Worm (Caenorhabditis elegans): ENCODE data around the gene paqr-1.
"Not testable (repeated sequence)": the region's sequence is repeated elsewhere in the genome, so short reads cannot be mapped to it uniquely, and the experiment has no call there.

Gene paqr-1

ce11 chrIV:6595912-6596311, 40.7 kb upstream of the paqr-1 start, which contains the start of gene F38A5.22:
Gene F38A5.22, minus strand, starts transcription at chrIV:6595940.
- TF ChIP-seq ztf-11 (tag; optimal IDR thresholded peaks at IDR 0.05) (no peak), sem-4 (tag; optimal IDR thresholded peaks at IDR 0.05) (no peak), elt-1 (tag; optimal IDR thresholded peaks at IDR 0.05) (no peak), nhr-6 (tag; optimal IDR thresholded peaks at IDR 0.05) (no peak), nhr-25 (tag; optimal IDR thresholded peaks at IDR 0.05) (no peak), blmp-1 (tag; optimal IDR thresholded peaks at IDR 0.05; ENCODE audit: insufficient read depth) (no peak), nhr-77 (tag; optimal IDR thresholded peaks at IDR 0.05) (no peak), lsy-2 (tag; optimal IDR thresholded peaks at IDR 0.05) (no peak), unc-39 (tag; optimal IDR thresholded peaks at IDR 0.05) (no peak), ZK546.5 (tag; optimal IDR thresholded peaks at IDR 0.05) (no peak), ceh-82 (tag; optimal IDR thresholded peaks at IDR 0.05) (no peak), ceh-16 (tag; optimal IDR thresholded peaks at IDR 0.05) (no peak), sma-3 (GFP tag; optimal IDR thresholded peaks at IDR 0.05) (no peak), nhr-10 (tag; optimal IDR thresholded peaks at IDR 0.05) (no peak)

DNA sequence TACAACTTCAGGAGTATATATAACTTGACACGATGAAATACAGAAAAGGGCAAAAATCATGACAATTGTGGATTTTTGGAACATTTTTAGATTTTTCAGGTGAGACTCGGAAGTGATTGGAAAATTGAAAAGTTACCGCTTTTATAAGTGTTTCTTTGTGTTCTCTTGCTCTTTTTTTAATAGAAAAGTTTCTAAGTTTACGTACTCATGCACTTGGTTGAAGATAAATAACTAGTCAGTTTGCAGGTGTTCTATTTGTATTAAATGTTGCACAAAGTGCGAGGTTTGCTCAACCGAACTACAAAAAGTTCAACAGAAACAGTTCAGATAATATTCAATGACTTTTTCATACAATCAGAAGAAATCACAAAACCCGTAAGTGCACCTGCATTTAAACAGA, 39.6 kb upstream of the paqr-1 start, which contains the start of gene nspb-3:
nspb-3 (minus strand) TSS at position 101 of the 400 bp plus-strand sequence.
- not testable (repeated sequence) for TF ChIP-seq mdl-1, crh-2, peb-1 (tag; optimal IDR thresholded peaks at IDR 0.05)

- TF ChIP-seq nhr-11 (tag; optimal IDR thresholded peaks at IDR 0.05); ama-1 (optimal IDR thresholded peaks at IDR 0.05); nhr-77 (tag; optimal IDR thresholded peaks at IDR 0.05): not testable (repeated sequence)
Measured at ce11 chrIV:6591010-6591746, 35.9 kb upstream of the paqr-1 start, which contains the start of the genes nspb-1 and nspb-2. Gene nspb-1, minus strand, starts transcription at chrIV:6591110. Gene nspb-2, plus strand, starts transcription at chrIV:6591696.

DNA sequence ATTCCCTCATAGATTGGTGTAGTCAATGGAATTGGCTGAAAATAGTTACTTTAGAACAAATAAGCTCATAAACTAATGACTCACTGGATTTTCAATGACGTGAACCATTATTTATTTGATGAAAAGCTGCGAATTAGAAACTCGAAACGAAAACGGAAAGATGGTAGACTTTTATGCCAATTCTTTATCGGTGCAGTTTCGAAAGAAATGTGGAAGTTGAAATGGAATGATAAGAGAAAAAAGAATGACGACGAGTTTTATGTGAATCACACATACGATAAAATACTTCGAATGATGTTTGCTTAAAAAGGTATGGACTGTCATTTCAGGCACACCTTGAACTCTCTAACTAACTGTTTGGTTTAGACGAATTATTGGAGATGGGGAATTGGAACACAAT, 34.8 kb upstream of the paqr-1 start, which contains the start of the genes lec-11 and irld-7:
lec-11 (minus strand) TSS at position 126 of the 400 bp plus-strand sequence.
irld-7 (plus strand) TSS at position 332 of the 400 bp plus-strand sequence.
- TF ChIP-seq zag-1 (tag; optimal IDR thresholded peaks at IDR 0.05), result no peak
- no peak for TF ChIP-seq mab-5 (tag; optimal IDR thresholded peaks at IDR 0.05)
- no peak for TF ChIP-seq crh-2 (tag; optimal IDR thresholded peaks at IDR 0.05)
- peak; percentile 25 for TF ChIP-seq sma-9 (GFP tag; optimal IDR thresholded peaks at IDR 0.05)
- TF ChIP-seq sma-9 (tag; optimal IDR thresholded peaks at IDR 0.05), result no peak
- TF ChIP-seq skn-1 (tag; optimal IDR thresholded peaks at IDR 0.05), result no peak
- TF ChIP-seq ztf-11 (tag; optimal IDR thresholded peaks at IDR 0.05), result no peak
- peak; percentile 93 for TF ChIP-seq fos-1 (tag; optimal IDR thresholded peaks at IDR 0.05)
- TF ChIP-seq nhr-21 (tag; optimal IDR thresholded peaks at IDR 0.05), result no peak

ce11 chrIV:6588080-6588613, 32.9 kb upstream of the paqr-1 start:
- TF ChIP-seq ceh-16 (tag; optimal IDR thresholded peaks at IDR 0.05) (no peak), ztf-1 (GFP tag; conservative IDR thresholded peaks at IDR 0.05) (no peak), aly-2 (tag; optimal IDR thresholded peaks at IDR 0.05) (no peak), nhr-77 (tag; optimal IDR thresholded peaks at IDR 0.05) (no peak), sma-9 (GFP tag; optimal IDR thresholded peaks at IDR 0.05) (no peak), sma-9 (tag; optimal IDR thresholded peaks at IDR 0.05) (no peak), nhr-23 (tag; optimal IDR thresholded peaks at IDR 0.05) (no peak), dmd-4 (tag; optimal IDR thresholded peaks at IDR 0.05) (no peak), elt-3 (tag; optimal IDR thresholded peaks at IDR 0.05) (no peak), ztf-11 (tag; optimal IDR thresholded peaks at IDR 0.05) (no peak), mdl-1 (tag; optimal IDR thresholded peaks at IDR 0.05) (no peak), sma-3 (GFP tag; optimal IDR thresholded peaks at IDR 0.05) (no peak), unc-39 (tag; optimal IDR thresholded peaks at IDR 0.05) (no peak), nhr-11 (tag; optimal IDR thresholded peaks at IDR 0.05) (no peak), egl-27 (tag; optimal IDR thresholded peaks at IDR 0.05) (no peak), nhr-25 (tag; optimal IDR thresholded peaks at IDR 0.05) (no peak), sem-4 (tag; optimal IDR thresholded peaks at IDR 0.05) (no peak)

Data from whole organism, L2 larva.